Fruit fly (Drosophila melanogaster) whole organism, embryonic: Measurements from ENCODE around the gene Tango5.

Source experiments
- ATbp ChIP-seq: fragments of 200-800 bp; sonication (Bioruptor generic); optimal IDR thresholded peaks from 2 replicates; lab custom pipeline; 2017; ENCODE audit warnings: missing biosample characterization, mild to moderate bottlenecking, missing genetic modification characterization, missing genetic modification reagents
- Blimp-1 ChIP-seq: fragments of 200-800 bp; sonication (Bioruptor generic); optimal IDR thresholded peaks from 3 replicates; lab custom pipeline; 2018; ENCODE audit warnings: missing biosample characterization, missing genetic modification characterization, mild to moderate bottlenecking, moderate library complexity, missing genetic modification reagents
- CG11560 ChIP-seq: fragments of 200-800 bp; sonication (Bioruptor generic); IDR thresholded peaks from 3 replicates; pipeline ENCODE4 v1.3.6; 2022; ENCODE audit warnings: missing biosample characterization, missing genetic modification characterization
- CG12219 ChIP-seq: fragments of 200-800 bp; sonication (Bioruptor generic); optimal IDR thresholded peaks from 3 replicates; lab custom pipeline; 2018; ENCODE audit warnings: missing biosample characterization, mild to moderate bottlenecking, missing genetic modification characterization
- CG13775 ChIP-seq: fragments of 200-800 bp; sonication (Bioruptor generic); optimal IDR thresholded peaks from 3 replicates; lab custom pipeline; 2017; ENCODE audit warnings: missing biosample characterization, mild to moderate bottlenecking, missing genetic modification characterization
- CG1647 ChIP-seq: fragments of 200-800 bp; sonication (Bioruptor generic); optimal IDR thresholded peaks from 3 replicates; lab custom pipeline; 2016; ENCODE audit warnings: missing biosample characterization, missing genetic modification characterization
- CG17829 ChIP-seq: fragments of 200-800 bp; optimal IDR thresholded peaks from 2 replicates; lab custom pipeline; 2019; ENCODE audit warnings: missing biosample characterization, mild to moderate bottlenecking, missing genetic modification characterization, moderate library complexity
- CG2199 ChIP-seq: fragments of 200-800 bp; sonication (Bioruptor generic); IDR thresholded peaks from 3 replicates; pipeline ENCODE4 v1.3.6; 2022; ENCODE audit warnings: missing biosample characterization, missing genetic modification characterization
- CG2875 ChIP-seq: fragments of 200-800 bp; sonication (Bioruptor generic); optimal IDR thresholded peaks from 2 replicates; lab custom pipeline; 2017; ENCODE audit warnings: missing biosample characterization, mild to moderate bottlenecking, missing genetic modification characterization, missing genetic modification reagents
- CG31388 ChIP-seq: fragments of 200-800 bp; sonication (Bioruptor generic); optimal IDR thresholded peaks from 2 replicates; lab custom pipeline; 2016; ENCODE audit warnings: missing biosample characterization, missing genetic modification characterization
- CG3407 ChIP-seq: fragments of 200-800 bp; sonication (Bioruptor generic); optimal IDR thresholded peaks from 2 replicates; lab custom pipeline; 2018; ENCODE audit warnings: missing biosample characterization, mild to moderate bottlenecking, missing genetic modification characterization
- CG7372 ChIP-seq: fragments of 200-800 bp; sonication (Bioruptor generic); IDR thresholded peaks from 2 replicates; pipeline ENCODE4 v1.3.6; 2022; ENCODE audit warnings: missing biosample characterization, missing genetic modification characterization
- CG8478 ChIP-seq: fragments of >200 bp; optimal IDR thresholded peaks from 2 replicates; lab custom pipeline; 2018
- Dref ChIP-seq: fragments of 200-800 bp; sonication (Bioruptor generic); IDR thresholded peaks from 2 replicates; pipeline ENCODE4 v1.3.6; 2022; ENCODE audit warnings: missing biosample characterization, missing genetic modification characterization
- Hmr ChIP-seq: fragments of 200-800 bp; sonication (Bioruptor generic); optimal IDR thresholded peaks from 3 replicates; lab custom pipeline; 2017; ENCODE audit warnings: mild to moderate bottlenecking, missing biosample characterization, missing genetic modification reagents, missing genetic modification characterization
- NC2β ChIP-seq: fragments of 200-800 bp; sonication (Bioruptor generic); optimal IDR thresholded peaks from 2 replicates; lab custom pipeline; 2016; ENCODE audit warnings: missing biosample characterization, missing genetic modification characterization
- NFAT ChIP-seq: fragments of 200-800 bp; sonication (Bioruptor generic); IDR thresholded peaks from 2 replicates; pipeline ENCODE4 v1.3.6; 2022; ENCODE audit warnings: missing biosample characterization, missing genetic modification characterization
- Sox100B ChIP-seq: fragments of 200-800 bp; sonication (Bioruptor generic); optimal IDR thresholded peaks from 3 replicates; lab custom pipeline; 2018; ENCODE audit warnings: missing biosample characterization, mild to moderate bottlenecking, missing genetic modification characterization
- Vsx1 ChIP-seq: fragments of 200-800 bp; sonication (Bioruptor generic); optimal IDR thresholded peaks from 2 replicates; lab custom pipeline; 2017; ENCODE audit warnings: missing biosample characterization, mild to moderate bottlenecking, missing genetic modification characterization, missing genetic modification reagents
- Xbp1 ChIP-seq: fragments of 200-800 bp; sonication (Bioruptor generic); optimal IDR thresholded peaks from 3 replicates; lab custom pipeline; 2016; ENCODE audit warnings: missing biosample characterization, mild to moderate bottlenecking, missing genetic modification characterization
- abd-A ChIP-seq: fragments of 200-800 bp; sonication (Bioruptor generic); optimal IDR thresholded peaks from 3 replicates; lab custom pipeline; 2019; ENCODE audit warnings: missing biosample characterization, mild to moderate bottlenecking, missing genetic modification characterization, moderate library complexity
- chinmo ChIP-seq: fragments of 200-800 bp; sonication (Bioruptor generic); IDR thresholded peaks from 4 replicates; pipeline ENCODE4 v1.3.6; 2022; ENCODE audit warnings: missing biosample characterization, missing genetic modification characterization; ENCODE audit not compliant: partially characterized antibody
- eve ChIP-seq, 2 experiments: fragments of >200 bp; optimal IDR thresholded peaks; 2 replicates each; lab custom pipeline; 2017; ENCODE audit warnings: missing biosample characterization in 2 of 2, missing genetic modification characterization in 2 of 2
- grau ChIP-seq: fragments of 200-800 bp; optimal IDR thresholded peaks from 3 replicates; lab custom pipeline; 2019; ENCODE audit warnings: missing biosample characterization, mild to moderate bottlenecking, missing genetic modification characterization, moderate library complexity
- gsb-n ChIP-seq: fragments of 200-800 bp; sonication (Bioruptor generic); optimal IDR thresholded peaks from 3 replicates; lab custom pipeline; 2018; ENCODE audit warnings: missing biosample characterization, mild to moderate bottlenecking, missing genetic modification characterization
- inv ChIP-seq: fragments of 200-800 bp; sonication (Bioruptor generic); IDR thresholded peaks from 2 replicates; pipeline ENCODE4 v1.3.6; 2022; ENCODE audit warnings: missing biosample characterization, missing genetic modification characterization; ENCODE audit not compliant: partially characterized antibody
- lbe ChIP-seq: fragments of 200-800 bp; sonication (Bioruptor generic); optimal IDR thresholded peaks from 2 replicates; lab custom pipeline; 2016; ENCODE audit warnings: missing biosample characterization, mild to moderate bottlenecking, missing genetic modification characterization
- otp ChIP-seq: fragments of 200-800 bp; sonication (Bioruptor generic); IDR thresholded peaks from 3 replicates; pipeline ENCODE4, ENCODE4 v1.3.6; 2022; ENCODE audit warnings: missing biosample characterization, missing genetic modification characterization
- peb ChIP-seq: fragments of 200-800 bp; sonication (Bioruptor generic); IDR thresholded peaks from 2 replicates; pipeline ENCODE4 v1.3.6; 2022; ENCODE audit warnings: missing biosample characterization, missing genetic modification characterization
- prd ChIP-seq, 3 experiments: fragments of >200 bp in 2 of 3; fragments of 200-800 bp in 1 of 3; sonication (Bioruptor generic) in 1 of 3; optimal IDR thresholded peaks in 2 of 3; IDR thresholded peaks in 1 of 3; 2 replicates in 2 of 3; 3 replicates in 1 of 3; pipeline versions ENCODE4 v1.3.6 to Lab custom; 2017 to 2022; ENCODE audit warnings: missing biosample characterization in 1 of 3, missing genetic modification characterization in 1 of 3
- schlank ChIP-seq: fragments of 200-800 bp; sonication (Bioruptor generic); optimal IDR thresholded peaks from 2 replicates; lab custom pipeline; 2018; ENCODE audit warnings: missing biosample characterization, mild to moderate bottlenecking, missing genetic modification characterization
- sd ChIP-seq: fragments of 200-800 bp; sonication (Bioruptor generic); optimal IDR thresholded peaks from 3 replicates; lab custom pipeline; 2018; ENCODE audit warnings: missing biosample characterization, mild to moderate bottlenecking, missing genetic modification characterization, moderate library complexity
- sens ChIP-seq: fragments of 200-800 bp; sonication (Bioruptor generic); peaks from one replicate; lab custom pipeline; 2016; ENCODE audit warnings: missing biosample characterization, missing genetic modification characterization
- unpg ChIP-seq: fragments of 200-800 bp; sonication (Bioruptor generic); optimal IDR thresholded peaks from 3 replicates; lab custom pipeline; 2018; ENCODE audit warnings: missing biosample characterization, mild to moderate bottlenecking, missing genetic modification characterization, moderate library complexity
- vvl ChIP-seq: fragments of 200-800 bp; sonication (Bioruptor generic); IDR thresholded peaks from 2 replicates; pipeline ENCODE4 v1.3.6; 2022; ENCODE audit warnings: missing biosample characterization, missing genetic modification characterization
- wor ChIP-seq: fragments of 200-800 bp; sonication (Bioruptor generic); IDR thresholded peaks from 2 replicates; pipeline ENCODE4 v1.3.6; 2022; ENCODE audit warnings: missing biosample characterization, missing genetic modification characterization
- zfh2 ChIP-seq: fragments of 200-800 bp; sonication (Bioruptor generic); optimal IDR thresholded peaks from 2 replicates; lab custom pipeline; 2016; ENCODE audit warnings: missing biosample characterization, missing genetic modification characterization

Gene Tango5

DNA sequence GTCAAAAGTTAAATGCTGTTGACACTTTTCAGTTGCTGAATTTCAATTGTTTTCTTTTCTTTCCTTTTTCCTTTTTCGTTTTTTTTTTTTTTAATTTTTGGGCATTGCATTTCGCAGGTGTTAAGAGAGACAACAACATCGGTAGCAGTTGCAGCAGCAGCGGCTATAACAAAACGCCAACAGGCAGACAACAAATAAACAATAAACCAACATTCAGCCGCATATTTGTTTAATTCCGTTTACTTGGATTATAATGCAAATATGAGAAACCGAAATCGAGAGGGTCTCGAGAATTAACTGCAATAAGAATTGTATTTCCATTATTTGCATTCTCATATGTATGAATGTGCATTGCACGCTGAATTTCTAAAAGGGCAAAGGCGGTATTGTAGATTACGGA is 36.2 kb downstream of the Tango5 start:
- TF ChIP-seq CG3407 = peak; percentile 10
- TF ChIP-seq CG2875 (GFP tag; lab: Kevin White, UChicago) = peak; percentile 30
- TF ChIP-seq Sox100B (GFP tag; lab: Kevin White, UChicago) = peak; percentile 11
- peak; percentile 31 for TF ChIP-seq ATbp
- peak; percentile 80 for TF ChIP-seq sens (GFP tag; lab: Kevin White, UChicago)
- peak in 1 of 2 experiments; percentile 12 for TF ChIP-seq eve (GFP tag; optimal IDR thresholded peaks at IDR 0.05; lab: Kevin White, UChicago)
- TF ChIP-seq CG8478 = no peak
- TF ChIP-seq lbe (GFP tag; lab: Kevin White, UChicago) = peak; percentile 77
- TF ChIP-seq CG17829 = no peak

DNA sequence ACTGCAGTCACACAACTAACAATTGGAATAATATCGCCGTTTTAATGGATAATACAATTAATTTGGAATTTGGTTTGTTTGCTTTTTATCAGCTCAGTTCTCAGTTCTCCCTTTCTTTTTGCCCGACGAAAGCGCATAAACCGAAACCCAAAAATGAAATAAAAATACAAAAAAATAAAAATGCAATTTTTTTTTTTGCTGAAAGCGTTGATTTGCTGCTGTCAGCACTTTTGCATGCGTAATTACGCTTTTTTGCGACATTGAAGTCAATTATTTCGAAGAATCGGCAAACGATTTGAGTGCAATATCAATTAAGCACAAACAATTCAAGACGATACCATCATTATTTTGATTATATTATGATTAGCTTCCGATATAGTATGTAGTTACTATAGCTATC is 36.9 kb downstream of the Tango5 start:
- TF ChIP-seq peb (GFP tag; lab: Robert Waterston, UW) (no peak), Vsx1 (GFP tag; lab: Kevin White, UChicago) (no peak), CG2199 (GFP tag; lab: Robert Waterston, UW) (0 out of 3 replicates have a peak, but pooled peaks have one; percentile 46)

dm6 chrX:10726105-10726694 is 38.0 kb downstream of the Tango5 start:
- TF ChIP-seq zfh2 (GFP tag; lab: Kevin White, UChicago) = no peak
- TF ChIP-seq CG11560 (tag; lab: Robert Waterston, UW) = no peak
- TF ChIP-seq Dref (GFP tag; lab: Robert Waterston, UW) = no peak
- no peak for TF ChIP-seq NFAT (GFP tag; lab: Robert Waterston, UW)
- TF ChIP-seq CG13775 = no peak
- TF ChIP-seq vvl (GFP tag; lab: Robert Waterston, UW) = peak; percentile 81; the same call in 1 of the 2 replicates
- 0 out of 4 replicates have a peak, but pooled peaks have one; percentile 23 for TF ChIP-seq chinmo (GFP tag; lab: Robert Waterston, UW)
- TF ChIP-seq prd (optimal IDR thresholded peaks at IDR 0.05; lab: Kevin White, UChicago) = no peak
- TF ChIP-seq prd (GFP tag; IDR thresholded peaks at IDR 0.05; lab: Robert Waterston, UW) = no peak
- TF ChIP-seq grau (tag; lab: Kevin White, UChicago) = peak; percentile 60
- no peak for TF ChIP-seq NC2β
- TF ChIP-seq sens (GFP tag; lab: Kevin White, UChicago) = peak; percentile 45
- TF ChIP-seq unpg (GFP tag; lab: Kevin White, UChicago) = no peak
- no peak for TF ChIP-seq Xbp1
- peak; percentile 6 for TF ChIP-seq gsb-n (tag; lab: Kevin White, UChicago)
- no peak for TF ChIP-seq CG7372
- TF ChIP-seq abd-A (tag; lab: Kevin White, UChicago) = peak; percentile 56
- TF ChIP-seq CG1647 (GFP tag; lab: Kevin White, UChicago) = no peak
- peak; percentile 74 for TF ChIP-seq sd (tag; lab: Kevin White, UChicago)
- no peak for TF ChIP-seq Hmr (GFP tag; lab: Kevin White, UChicago)
- no peak for TF ChIP-seq schlank (tag; lab: Kevin White, UChicago)
- no peak for TF ChIP-seq Blimp-1
- no peak for TF ChIP-seq inv (GFP tag; lab: Robert Waterston, UW)

DNA sequence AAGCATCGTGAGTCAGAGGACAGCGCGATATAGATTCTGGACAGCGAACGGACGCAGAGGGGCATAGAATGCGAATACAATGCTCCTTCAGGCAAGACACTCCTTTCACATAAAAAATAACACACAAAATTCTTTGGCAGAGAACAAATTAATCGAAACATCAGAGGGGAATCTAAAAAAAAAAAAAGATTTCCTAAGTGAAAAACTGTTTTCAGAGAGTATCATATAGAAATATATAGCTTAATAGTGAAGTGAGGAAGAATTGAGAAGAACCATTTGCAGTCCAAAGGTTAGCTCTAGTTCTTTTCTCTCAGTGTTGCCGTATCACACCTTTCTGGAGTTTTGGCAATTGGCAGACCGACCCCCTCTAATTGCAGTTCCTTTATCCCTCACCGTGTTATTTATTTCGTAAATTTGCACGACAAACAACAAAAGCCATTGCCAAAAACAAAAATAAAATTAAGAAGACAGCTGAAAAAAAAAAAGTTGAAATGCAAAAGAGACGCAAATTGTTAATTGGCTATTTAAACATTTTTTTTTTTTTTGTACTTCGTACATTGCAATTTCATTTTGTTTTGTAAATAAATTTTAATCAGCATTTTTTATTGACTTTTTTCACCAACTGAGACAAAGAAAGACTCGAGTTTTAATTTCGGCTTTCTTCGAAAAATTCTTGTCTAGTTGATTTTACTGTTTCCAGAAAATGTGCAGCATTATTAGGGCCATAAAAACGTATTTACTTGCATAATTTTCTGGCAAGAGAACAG is 40.5 kb downstream of the Tango5 start:
- no peak for TF ChIP-seq CG31388 (GFP tag; lab: Kevin White, UChicago)
- TF ChIP-seq CG12219 (GFP tag; lab: Kevin White, UChicago) = no peak
- TF ChIP-seq otp (GFP tag; lab: Robert Waterston, UW) = no peak
- TF ChIP-seq sens (GFP tag; lab: Kevin White, UChicago) = peak; percentile 23
- no peak for TF ChIP-seq wor (GFP tag; lab: Robert Waterston, UW)
